Worm (Caenorhabditis elegans): ENCODE results near the gene ncx-2.

ncx-2 gene

DNA sequence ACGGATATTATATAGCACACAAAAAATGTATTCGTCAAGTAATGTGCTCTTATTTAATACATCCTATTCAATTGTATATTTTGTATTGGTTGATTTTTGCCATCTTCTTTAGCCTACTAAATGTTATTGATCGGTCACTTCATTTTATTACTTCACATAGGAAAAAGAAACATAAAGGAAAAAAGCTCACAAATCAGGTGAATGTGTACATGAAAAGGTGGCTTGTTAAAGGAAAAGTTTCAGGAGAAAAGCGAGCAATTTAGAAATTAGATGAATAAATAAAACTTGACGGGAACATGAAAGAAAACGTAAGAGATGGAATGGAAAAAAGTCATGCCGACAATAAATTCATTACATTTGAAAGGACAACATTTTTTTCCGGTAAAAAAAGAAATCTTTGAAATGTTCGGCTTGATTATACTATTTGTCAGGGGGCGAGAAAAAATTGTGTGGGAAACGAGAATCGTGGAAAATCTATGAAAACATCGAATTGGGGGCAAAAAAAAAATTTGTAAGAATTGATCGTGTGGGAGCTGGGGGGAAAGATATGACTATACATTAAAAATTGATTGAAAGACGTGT, 28.0 kb upstream of the ncx-2 start (continued):
- TF ChIP-seq daf-12 (tag; optimal IDR thresholded peaks at IDR 0.05) = no peak
- TF ChIP-seq ceh-32 (tag; optimal IDR thresholded peaks at IDR 0.05; ENCODE audit: poor library complexity) = no peak
- TF ChIP-seq fos-1 (tag; optimal IDR thresholded peaks at IDR 0.05) = no peak
- no peak for TF ChIP-seq hlh-30 (tag; optimal IDR thresholded peaks at IDR 0.05; ENCODE audit: insufficient read depth)
- peak; percentile 14 for TF ChIP-seq mes-2 (tag; optimal IDR thresholded peaks at IDR 0.05; ENCODE audit: poor library complexity, severe bottlenecking)
- TF ChIP-seq snpc-1.2 (GFP tag; IDR thresholded peaks at IDR 0.05) = no peak

DNA sequence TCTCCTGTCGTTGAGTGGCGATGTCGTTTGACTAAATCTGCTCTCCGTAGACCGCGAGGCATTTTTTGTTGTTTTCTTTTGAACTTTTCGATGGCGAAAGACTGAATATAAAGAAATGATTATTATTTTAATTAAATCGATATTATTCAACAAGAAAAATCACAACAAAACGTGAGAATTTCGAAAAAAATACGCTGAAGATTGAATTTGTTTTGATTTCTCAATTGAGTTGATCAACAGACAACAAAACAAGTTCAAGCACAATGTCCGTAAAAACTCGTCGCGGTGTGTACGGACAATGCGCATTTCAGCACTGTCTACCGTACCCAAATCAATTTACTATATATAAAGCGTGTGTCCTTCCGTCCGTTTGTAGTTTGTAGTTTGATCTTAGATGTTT, 25.5 kb upstream of the ncx-2 start, which contains the start of gene B0238.9:
Gene B0238.9, minus strand, starts transcription at position 101 of the 400 bp plus-strand sequence.
- TF ChIP-seq F26F4.8 (GFP tag; conservative IDR thresholded peaks at IDR 0.05) = no peak
- TF ChIP-seq lin-1 (GFP tag; IDR thresholded peaks at IDR 0.05) = no peak
- TF ChIP-seq duxl-1 (tag; optimal IDR thresholded peaks at IDR 0.05; ENCODE audit: poor library complexity) = no peak
- no peak for TF ChIP-seq attf-4 (tag; optimal IDR thresholded peaks at IDR 0.05)
- no peak for TF ChIP-seq zfp-2 (tag; optimal IDR thresholded peaks at IDR 0.05)
- TF ChIP-seq dve-1 (tag; optimal IDR thresholded peaks at IDR 0.05; ENCODE audit: insufficient read depth) = no peak
- no peak for TF ChIP-seq pha-4 (GFP tag; IDR thresholded peaks at IDR 0.05)
- TF ChIP-seq pha-4 (tag; optimal IDR thresholded peaks at IDR 0.05) = no peak
- TF ChIP-seq ctbp-1 (GFP tag; IDR thresholded peaks at IDR 0.05) = no peak
- no peak for TF ChIP-seq ces-1 (GFP tag; optimal IDR thresholded peaks at IDR 0.05)
- TF ChIP-seq ceh-20 (GFP tag; IDR thresholded peaks at IDR 0.05) = no peak
- TF ChIP-seq T26A8.4 (GFP tag; IDR thresholded peaks at IDR 0.05) = no peak
- no peak for TF ChIP-seq nhr-6 (tag; optimal IDR thresholded peaks at IDR 0.05)
- no peak for TF ChIP-seq aha-1 (tag)

DNA sequence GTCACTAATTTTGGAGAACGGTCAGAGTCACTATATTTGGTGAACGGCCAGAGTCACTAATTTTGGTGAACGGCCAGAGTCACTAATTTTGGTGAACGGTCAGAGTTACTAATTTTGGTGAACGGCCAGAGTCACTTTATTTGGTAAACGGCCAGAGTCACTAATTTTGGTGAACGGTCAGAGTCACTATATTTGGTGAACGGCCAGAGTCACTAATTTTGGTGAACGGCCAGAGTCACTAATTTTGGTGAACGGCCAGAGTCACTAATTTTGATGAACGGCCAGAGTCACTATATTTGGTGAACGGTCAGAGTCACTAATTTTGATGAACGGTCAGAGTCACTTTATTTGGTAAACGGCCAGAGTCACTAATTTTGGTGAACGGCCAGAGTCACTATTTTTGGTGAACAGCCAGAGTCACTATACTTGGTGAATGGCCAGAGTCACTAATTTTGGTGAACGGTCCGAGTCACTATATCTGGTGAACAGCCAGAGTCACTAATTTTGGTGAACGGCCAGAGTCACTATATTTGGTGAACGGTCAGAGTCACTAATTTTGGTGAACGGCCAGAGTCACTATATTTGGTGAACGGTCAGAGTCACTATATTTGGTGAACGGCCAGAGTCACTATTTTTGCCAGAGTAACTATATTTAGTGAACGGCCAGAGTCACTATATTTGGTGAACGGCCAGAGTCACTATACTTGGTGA, 19.1 kb upstream of the ncx-2 start:
- TF ChIP-seq lir-3 (tag; optimal IDR thresholded peaks at IDR 0.05) (peak; percentile 4), mxl-3 (GFP tag; optimal IDR thresholded peaks at IDR 0.05) (peak; percentile 17), hlh-11 (tag; optimal IDR thresholded peaks at IDR 0.05) (peak; percentile 10), gei-8 (GFP tag; optimal IDR thresholded peaks at IDR 0.05) (peak; percentile 13)

DNA sequence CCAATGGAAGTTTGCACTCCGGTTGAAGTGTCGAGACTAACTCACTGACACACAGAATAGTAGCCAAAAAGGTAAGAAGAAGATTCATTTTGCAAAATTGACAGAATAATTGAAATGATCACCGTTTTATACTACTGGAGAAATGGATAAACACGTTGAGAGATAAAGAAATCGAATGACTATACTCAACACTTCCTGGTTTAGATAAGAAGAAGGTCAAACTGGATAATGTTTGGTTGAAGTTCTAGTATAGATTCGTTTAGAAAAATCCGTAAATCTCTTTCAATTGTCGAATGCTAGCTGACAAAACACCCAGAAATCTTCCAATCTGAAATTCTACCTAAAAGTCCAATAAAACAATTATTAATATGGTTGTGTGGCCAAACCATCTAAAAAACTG, 16.2 kb upstream of the ncx-2 start, which contains the start of gene Y49G5A.1:
Gene Y49G5A.1, minus strand, starts transcription at position 101 of the 400 bp plus-strand sequence.
- TF ChIP-seq F49E8.2 (tag; optimal IDR thresholded peaks at IDR 0.05; ENCODE audit: borderline replicate concordance) = no peak
- no peak for TF ChIP-seq pha-4 (GFP tag; IDR thresholded peaks at IDR 0.05)
- TF ChIP-seq pha-4 (tag; optimal IDR thresholded peaks at IDR 0.05) = no peak
- no peak for TF ChIP-seq daf-8 (GFP tag; IDR thresholded peaks at IDR 0.05)
- TF ChIP-seq mep-1 (tag; optimal IDR thresholded peaks at IDR 0.05) = no peak
- TF ChIP-seq T20F7.1 (GFP tag; optimal IDR thresholded peaks at IDR 0.05) = no peak
- TF ChIP-seq unc-130 (GFP tag; optimal IDR thresholded peaks at IDR 0.05) = no peak
- no peak for TF ChIP-seq lsy-2 (tag; optimal IDR thresholded peaks at IDR 0.05)
- no peak for TF ChIP-seq pqm-1 (tag; optimal IDR thresholded peaks at IDR 0.05)
- no peak for TF ChIP-seq cey-2 (tag; optimal IDR thresholded peaks at IDR 0.05; ENCODE audit: borderline replicate concordance, insufficient read depth)
- TF ChIP-seq nhr-11 (tag; optimal IDR thresholded peaks at IDR 0.05) = no peak
- no peak for TF ChIP-seq zag-1 (tag; optimal IDR thresholded peaks at IDR 0.05)
- no peak for TF ChIP-seq hif-1 (tag; optimal IDR thresholded peaks at IDR 0.05)
- no peak for TF ChIP-seq R02D3.7 (tag; optimal IDR thresholded peaks at IDR 0.05)
- TF ChIP-seq tra-1 (GFP tag; IDR thresholded peaks at IDR 0.05) = no peak
